Worm (Caenorhabditis elegans) whole organism, L4 larva: ENCODE results near the gene nspc-13.

Experiments
- D1046.2 ChIP-seq: fragments of 200-800 bp; sonication (Bioruptor generic); IDR thresholded peaks from 2 replicates; pipeline ENCODE4 v1.3.6; 2022; ENCODE audit warnings: missing genetic modification characterization, missing compliant biosample characterization
- F26F4.8 ChIP-seq: fragments of 200-800 bp; sonication (Bioruptor generic); conservative IDR thresholded peaks from 2 replicates; pipeline ENCODE4 v1.3.6; 2022; ENCODE audit warnings: missing genetic modification characterization, missing compliant biosample characterization
- F49E8.2 ChIP-seq: sonication (generic microtip); optimal IDR thresholded peaks from 2 replicates; lab custom pipeline; 2016; ENCODE audit warnings: missing compliant biosample characterization, mild to moderate bottlenecking, missing genetic modification characterization, borderline replicate concordance
- R02D3.7 ChIP-seq: fragments of 150-350 bp; sonication (generic microtip); optimal IDR thresholded peaks from 3 replicates; lab custom pipeline; 2014; ENCODE audit warnings: missing biosample characterization, missing genetic modification characterization
- T20F7.1 ChIP-seq: fragments of 200-800 bp; sonication (Bioruptor generic); optimal IDR thresholded peaks from 2 replicates; lab custom pipeline; 2018; ENCODE audit warnings: mild to moderate bottlenecking, missing genetic modification characterization, missing compliant biosample characterization
- T26A8.4 ChIP-seq: fragments of 200-800 bp; sonication (Bioruptor generic); IDR thresholded peaks from 2 replicates; pipeline ENCODE4 v1.3.6; 2022; ENCODE audit warnings: missing genetic modification characterization, missing compliant biosample characterization
- Y105C5A.15 ChIP-seq: fragments of 200-800 bp; sonication (Bioruptor generic); IDR thresholded peaks from 2 replicates; pipeline ENCODE4 v1.3.6; 2022; ENCODE audit warnings: missing genetic modification characterization, missing compliant biosample characterization
- aly-2 ChIP-seq: sonication (generic microtip); optimal IDR thresholded peaks from 2 replicates; lab custom pipeline; 2018; ENCODE audit warnings: missing biosample characterization, missing genetic modification characterization
- ama-1 ChIP-seq: fragments of 150-350 bp; optimal IDR thresholded peaks from 2 replicates; lab custom pipeline; 2014; ENCODE audit warnings: inconsistent platforms, mixed read lengths
- attf-4 ChIP-seq: sonication (generic microtip); optimal IDR thresholded peaks from 3 replicates; lab custom pipeline; 2017; ENCODE audit warnings: missing biosample characterization, missing genetic modification characterization
- ceh-28 ChIP-seq: fragments of 150-350 bp; optimal IDR thresholded peaks from 2 replicates; lab custom pipeline; 2014; ENCODE audit warnings: missing biosample characterization, missing genetic modification reagents, missing genetic modification characterization
- ceh-32 ChIP-seq: sonication (generic microtip); optimal IDR thresholded peaks from 2 replicates; lab custom pipeline; 2016; ENCODE audit warnings: mild to moderate bottlenecking, missing genetic modification characterization, missing compliant biosample characterization; ENCODE audit not compliant: poor library complexity
- ceh-82 ChIP-seq: sonication (generic microtip); optimal IDR thresholded peaks from 2 replicates; lab custom pipeline; 2017; ENCODE audit warnings: missing biosample characterization, missing genetic modification characterization
- ctbp-1 ChIP-seq: fragments of 200-800 bp; sonication (Bioruptor generic); IDR thresholded peaks from 2 replicates; pipeline ENCODE4 v1.3.6; 2022; ENCODE audit warnings: missing genetic modification reagents, missing genetic modification characterization, missing compliant biosample characterization
- daf-12 ChIP-seq: fragments of 150-350 bp; optimal IDR thresholded peaks from 2 replicates; lab custom pipeline; 2014; ENCODE audit warnings: missing biosample characterization, missing genetic modification reagents, missing genetic modification characterization
- daf-16 ChIP-seq, 3 experiments: sonication (generic microtip); optimal IDR thresholded peaks; 2 replicates each; lab custom pipeline; 2016 to 2017; ENCODE audit warnings: missing genetic modification characterization in 3 of 3, missing genetic modification reagents in 3 of 3, mild to moderate bottlenecking in 2 of 3, missing compliant biosample characterization in 2 of 3, missing biosample characterization in 1 of 3, moderate library complexity in 1 of 3
- daf-19 ChIP-seq: fragments of 200-800 bp; sonication (Bioruptor generic); conservative IDR thresholded peaks from 2 replicates; pipeline ENCODE4 v1.3.6; 2022; ENCODE audit warnings: missing genetic modification characterization, missing compliant biosample characterization
- duxl-1 ChIP-seq: sonication (generic microtip); optimal IDR thresholded peaks from 2 replicates; lab custom pipeline; 2016; ENCODE audit warnings: mild to moderate bottlenecking, missing genetic modification characterization, moderate library complexity, missing compliant biosample characterization; ENCODE audit not compliant: poor library complexity
- egl-27 ChIP-seq: sonication (generic microtip); optimal IDR thresholded peaks from 3 replicates; lab custom pipeline; 2017; ENCODE audit warnings: missing biosample characterization, missing genetic modification reagents, missing genetic modification characterization
- egl-43 ChIP-seq: fragments of 200-800 bp; sonication (Bioruptor generic); IDR thresholded peaks from 2 replicates; pipeline ENCODE4 v1.3.6; 2022; ENCODE audit warnings: missing genetic modification reagents, missing genetic modification characterization, missing compliant biosample characterization
- fkh-10 ChIP-seq: fragments of 150-350 bp; optimal IDR thresholded peaks from 2 replicates; lab custom pipeline; 2014; ENCODE audit warnings: missing biosample characterization, missing genetic modification reagents, missing genetic modification characterization
- gei-8 ChIP-seq: fragments of 200-800 bp; sonication (Bioruptor generic); optimal IDR thresholded peaks from 2 replicates; lab custom pipeline; 2018; ENCODE audit warnings: mild to moderate bottlenecking, missing genetic modification characterization, missing compliant biosample characterization
- hif-1 ChIP-seq, 2 experiments: sonication (generic microtip); optimal IDR thresholded peaks; 2 replicates each; lab custom pipeline; 2016 to 2017; ENCODE audit warnings: missing compliant biosample characterization in 2 of 2, missing genetic modification characterization in 2 of 2, missing genetic modification reagents in 2 of 2, missing genotype in 2 of 2, mild to moderate bottlenecking in 1 of 2
- hlh-11 ChIP-seq: fragments of 200-800 bp; sonication (Bioruptor generic); optimal IDR thresholded peaks from 2 replicates; lab custom pipeline; 2018; ENCODE audit warnings: mild to moderate bottlenecking, missing genetic modification characterization, missing compliant biosample characterization
- hlh-30 ChIP-seq: sonication (generic microtip); optimal IDR thresholded peaks from 2 replicates; lab custom pipeline; 2017; ENCODE audit warnings: antibody characterized with exemption, mild to moderate bottlenecking, missing genetic modification characterization, missing compliant biosample characterization; ENCODE audit not compliant: insufficient read depth
- jun-1 ChIP-seq: fragments of 150-350 bp; optimal IDR thresholded peaks from 2 replicates; lab custom pipeline; 2014; ENCODE audit warnings: missing biosample characterization, missing genetic modification reagents, missing genetic modification characterization
- lin-15B ChIP-seq: fragments of 150-350 bp; sonication (generic microtip); optimal IDR thresholded peaks from 3 replicates; lab custom pipeline; 2014; ENCODE audit warnings: missing biosample characterization, missing genetic modification characterization
- lir-3 ChIP-seq: sonication (generic microtip); optimal IDR thresholded peaks from 2 replicates; lab custom pipeline; 2016; ENCODE audit warnings: mild to moderate bottlenecking, missing genetic modification characterization, missing compliant biosample characterization
- mdl-1 ChIP-seq, 2 experiments: fragments of 150-350 bp in 1 of 2; sonication (generic microtip) in 1 of 2; optimal IDR thresholded peaks; 2 replicates each; lab custom pipeline; 2014 to 2017; ENCODE audit warnings: missing biosample characterization in 2 of 2, missing genetic modification characterization in 2 of 2
- mdt-29 ChIP-seq: fragments of 200-800 bp; sonication (Bioruptor generic); IDR thresholded peaks from 2 replicates; pipeline ENCODE4 v1.3.6; 2022; ENCODE audit warnings: missing genetic modification reagents, missing genetic modification characterization, missing compliant biosample characterization
- mep-1 ChIP-seq: fragments of 150-350 bp; sonication (generic microtip); optimal IDR thresholded peaks from 3 replicates; lab custom pipeline; 2014; ENCODE audit warnings: missing biosample characterization, missing genetic modification characterization
- mxl-2 ChIP-seq: fragments of 200-800 bp; sonication (Bioruptor generic); conservative IDR thresholded peaks from 2 replicates; pipeline ENCODE4 v1.3.6; 2022; ENCODE audit warnings: missing genetic modification reagents, missing genetic modification characterization, missing compliant biosample characterization
- nhr-102 ChIP-seq: sonication (generic microtip); optimal IDR thresholded peaks from 2 replicates; lab custom pipeline; 2016; ENCODE audit warnings: mild to moderate bottlenecking, missing genetic modification characterization, moderate library complexity, missing compliant biosample characterization
- nhr-237 ChIP-seq: sonication (generic microtip); optimal IDR thresholded peaks from 2 replicates; lab custom pipeline; 2017; ENCODE audit warnings: missing biosample characterization, missing genetic modification characterization
- nhr-25 ChIP-seq: sonication (generic microtip); optimal IDR thresholded peaks from 2 replicates; lab custom pipeline; 2017; ENCODE audit warnings: missing genetic modification characterization, mild to moderate bottlenecking, missing compliant biosample characterization, antibody characterized with exemption, moderate library complexity, borderline replicate concordance; ENCODE audit not compliant: insufficient read depth
- nhr-28 ChIP-seq: fragments of 150-350 bp; optimal IDR thresholded peaks from 2 replicates; lab custom pipeline; 2014; ENCODE audit warnings: missing biosample characterization, missing genetic modification characterization
- nhr-41 ChIP-seq: fragments of 200-800 bp; sonication (Bioruptor generic); IDR thresholded peaks from 2 replicates; pipeline ENCODE4 v1.3.6; 2022; ENCODE audit warnings: missing genetic modification reagents, missing genetic modification characterization, missing compliant biosample characterization
- nhr-6 ChIP-seq: fragments of 150-350 bp; optimal IDR thresholded peaks from 2 replicates; lab custom pipeline; 2014; ENCODE audit warnings: missing biosample characterization, missing genetic modification characterization
- nhr-76 ChIP-seq: fragments of 150-350 bp; optimal IDR thresholded peaks from 2 replicates; lab custom pipeline; 2014; ENCODE audit warnings: missing biosample characterization, missing genetic modification characterization
- rbr-2 ChIP-seq: sonication (generic microtip); optimal IDR thresholded peaks from 2 replicates; lab custom pipeline; 2016; ENCODE audit warnings: missing genotype, missing genetic modification characterization, missing compliant biosample characterization
- saeg-2 ChIP-seq: fragments of 200-800 bp; sonication (Bioruptor generic); IDR thresholded peaks from 2 replicates; pipeline ENCODE4 v1.3.6; 2022; ENCODE audit warnings: missing genetic modification reagents, missing genetic modification characterization, missing compliant biosample characterization
- skn-1 ChIP-seq: fragments of 150-350 bp; optimal IDR thresholded peaks from 2 replicates; lab custom pipeline; 2014; ENCODE audit warnings: missing biosample characterization, missing genetic modification characterization
- snpc-1.2 ChIP-seq: fragments of 200-800 bp; sonication (Bioruptor generic); IDR thresholded peaks from 2 replicates; pipeline ENCODE4 v1.3.6; 2022; ENCODE audit warnings: missing genetic modification reagents, missing genetic modification characterization, missing compliant biosample characterization
- snpc-4 ChIP-seq: fragments of 150-350 bp; optimal IDR thresholded peaks from 2 replicates; lab custom pipeline; 2014; ENCODE audit warnings: missing biosample characterization, missing genetic modification characterization
- spr-1 ChIP-seq: sonication (generic microtip); optimal IDR thresholded peaks from 2 replicates; lab custom pipeline; 2016; ENCODE audit warnings: mild to moderate bottlenecking, missing genetic modification characterization, missing compliant biosample characterization
- tag-97 ChIP-seq: fragments of 200-800 bp; sonication (Bioruptor generic); IDR thresholded peaks from 2 replicates; pipeline ENCODE4 v1.3.6; 2022; ENCODE audit warnings: missing genetic modification characterization, missing compliant biosample characterization
- unc-130 ChIP-seq: sonication (generic microtip); optimal IDR thresholded peaks from 2 replicates; lab custom pipeline; 2016; ENCODE audit warnings: missing genetic modification reagents, missing genetic modification characterization, missing compliant biosample characterization
- unc-62 ChIP-seq, 3 experiments: fragments of 150-350 bp in 1 of 3; sonication (generic microtip); optimal IDR thresholded peaks in 2 of 3; peaks in 1 of 3; 1 replicate in 1 of 3; 2 replicates in 2 of 3; lab custom pipeline; 2014 to 2017; ENCODE audit warnings: missing biosample characterization in 3 of 3, missing genetic modification characterization in 3 of 3, missing genetic modification reagents in 3 of 3, missing genotype in 1 of 3
- zfp-3 ChIP-seq: fragments of 200-800 bp; sonication (Bioruptor generic); conservative IDR thresholded peaks from 2 replicates; pipeline ENCODE4 v1.3.6; 2022; ENCODE audit warnings: missing genetic modification reagents, missing genetic modification characterization, missing compliant biosample characterization
- zip-11 ChIP-seq: fragments of 200-800 bp; sonication (Bioruptor generic); IDR thresholded peaks from 2 replicates; pipeline ENCODE4 v1.3.6; 2022; ENCODE audit warnings: missing genetic modification characterization, missing compliant biosample characterization
- ztf-7 ChIP-seq: fragments of 150-350 bp; optimal IDR thresholded peaks from 2 replicates; lab custom pipeline; 2014; ENCODE audit warnings: missing biosample characterization, missing genetic modification characterization

nspc-13 gene

ce11 chrX:12347822-12348221 is 9.4 kb upstream of the nspc-13 start (continued):
- TF ChIP-seq egl-27 (tag; lab: Kevin White, UChicago) (no peak), mxl-2 (no peak), R02D3.7 (tag; lab: Kevin White, UChicago) (no peak), egl-43 (GFP tag; lab: Robert Waterston, UW) (no peak; the same call in none of the 2 replicates), jun-1 (no peak), nhr-25 (tag; lab: Kevin White, UChicago) (no peak), tag-97 (no peak), nhr-6 (tag; lab: Kevin White, UChicago) (peak; percentile 32), duxl-1 (tag; lab: Kevin White, UChicago) (peak; percentile 53), hlh-11 (tag; lab: Kevin White, UChicago) (peak; percentile 51), skn-1 (tag; lab: Kevin White, UChicago) (no peak), fkh-10 (GFP tag; lab: Kevin White, UChicago) (no peak), attf-4 (tag; lab: Kevin White, UChicago) (no peak), daf-12 (tag; lab: Kevin White, UChicago) (no peak), nhr-41 (GFP tag; lab: Robert Waterston, UW) (no peak), mdt-29 (GFP tag; lab: Robert Waterston, UW) (no peak), ctbp-1 (peak; percentile 52; the same call in 1 of the 2 replicates), nhr-102 (no peak), spr-1 (tag; lab: Kevin White, UChicago) (peak; percentile 10), lin-15B (tag; lab: Kevin White, UChicago) (no peak), F49E8.2 (tag; lab: Kevin White, UChicago) (no peak), T20F7.1 (GFP tag; lab: Kevin White, UChicago) (no peak), snpc-4 (tag; lab: Kevin White, UChicago) (no peak), daf-16 (GFP tag; optimal IDR thresholded peaks at IDR 0.05; lab: Kevin White, UChicago) (peak; percentile 22 to 59), daf-16 (tag; optimal IDR thresholded peaks at IDR 0.05; lab: Kevin White, UChicago) (peak; percentile 67), gei-8 (GFP tag; lab: Kevin White, UChicago) (no peak), unc-62 (GFP tag; optimal IDR thresholded peaks at IDR 0.05 in 1 of 2; lab: Kevin White, UChicago) (no peak), unc-62 (tag; optimal IDR thresholded peaks at IDR 0.05; lab: Kevin White, UChicago) (no peak), ztf-7 (peak; percentile 28), Y105C5A.15 (GFP tag; lab: Robert Waterston, UW) (no peak), D1046.2 (GFP tag; lab: Robert Waterston, UW) (no peak), saeg-2 (GFP tag; lab: Robert Waterston, UW) (peak; percentile 62; the same call in 1 of the 2 replicates), rbr-2 (tag; lab: Kevin White, UChicago) (peak; percentile 28), nhr-28 (tag; lab: Kevin White, UChicago) (peak; percentile 56), snpc-1.2 (GFP tag; lab: Robert Waterston, UW) (peak; percentile 89), zfp-3 (GFP tag; lab: Robert Waterston, UW) (0 out of 2 replicates have a peak, but pooled peaks have one; percentile 53), nhr-237 (tag; lab: Kevin White, UChicago) (no peak), ceh-32 (tag; lab: Kevin White, UChicago) (no peak), F26F4.8 (GFP tag; lab: Robert Waterston, UW) (peak; percentile 67; the same call in 1 of the 2 replicates), ceh-28 (no peak), daf-19 (GFP tag; lab: Robert Waterston, UW) (no peak), zip-11 (no peak), T26A8.4 (peak; percentile 50), aly-2 (no peak), mdl-1 (tag; optimal IDR thresholded peaks at IDR 0.05; lab: Kevin White, UChicago) (no peak), ama-1 (lab: Kevin White, UChicago) (no peak), ceh-82 (no peak), mep-1 (tag; lab: Kevin White, UChicago) (no peak), hlh-30 (peak; percentile 27), unc-130 (GFP tag; lab: Kevin White, UChicago) (peak; percentile 31), hif-1 (tag; optimal IDR thresholded peaks at IDR 0.05; lab: Kevin White, UChicago) (no peak), nhr-76 (tag; lab: Kevin White, UChicago) (no peak), lir-3 (tag; lab: Kevin White, UChicago) (no peak)
